Fruit fly (Drosophila melanogaster) whole organism, prepupa: ENCODE data around the gene Pex12.

Experiments
- Blimp-1 ChIP-seq: fragments of 200-800 bp; sonication (Bioruptor generic); optimal IDR thresholded peaks from 3 replicates; lab custom pipeline; 2017; ENCODE audit warnings: missing biosample characterization, missing genetic modification characterization, mild to moderate bottlenecking, moderate library complexity, missing genetic modification reagents
- CG10631 ChIP-seq: fragments of 200-800 bp; sonication (Bioruptor generic); optimal IDR thresholded peaks from 2 replicates; lab custom pipeline; 2016; ENCODE audit warnings: missing biosample characterization, missing genetic modification characterization
- CG11294 ChIP-seq: fragments of 200-800 bp; sonication (Bioruptor generic); IDR thresholded peaks from 2 replicates; pipeline ENCODE4 v1.3.6; 2022; ENCODE audit warnings: missing biosample characterization, missing genetic modification characterization
- CG11762 ChIP-seq: fragments of 200-800 bp; sonication (Bioruptor generic); optimal IDR thresholded peaks from 3 replicates; lab custom pipeline; 2016; ENCODE audit warnings: missing biosample characterization, missing genetic modification characterization; ENCODE audit not compliant: insufficient read depth
- CG11902 ChIP-seq: fragments of 200-800 bp; sonication (Bioruptor generic); optimal IDR thresholded peaks from 3 replicates; lab custom pipeline; 2016; ENCODE audit warnings: missing biosample characterization, missing genetic modification characterization
- CG15336 ChIP-seq: fragments of 200-800 bp; sonication (Bioruptor generic); IDR thresholded peaks from 2 replicates; pipeline ENCODE4 v1.3.6; 2022; ENCODE audit warnings: missing biosample characterization, missing genetic modification characterization
- CG1621 ChIP-seq: fragments of 200-800 bp; sonication (Bioruptor generic); optimal IDR thresholded peaks from 3 replicates; lab custom pipeline; 2018; ENCODE audit warnings: missing biosample characterization, mild to moderate bottlenecking, missing genetic modification characterization
- CG16779 ChIP-seq: fragments of 200-800 bp; sonication (Bioruptor generic); optimal IDR thresholded peaks from 3 replicates; lab custom pipeline; 2017; ENCODE audit warnings: missing biosample characterization, mild to moderate bottlenecking, missing genetic modification characterization
- CG3032 ChIP-seq: fragments of 200-800 bp; optimal IDR thresholded peaks from 2 replicates; lab custom pipeline; 2019; ENCODE audit warnings: missing biosample characterization, mild to moderate bottlenecking, missing genetic modification characterization, moderate library complexity
- CG31627 ChIP-seq: fragments of 200-800 bp; sonication (Bioruptor generic); optimal IDR thresholded peaks from 3 replicates; lab custom pipeline; 2016; ENCODE audit warnings: missing biosample characterization, missing genetic modification characterization
- CG3919 ChIP-seq: fragments of 200-800 bp; sonication (Bioruptor generic); optimal IDR thresholded peaks from 3 replicates; lab custom pipeline; 2016; ENCODE audit warnings: missing biosample characterization, missing genetic modification characterization
- CG6163 ChIP-seq: fragments of 200-800 bp; sonication (Bioruptor generic); IDR thresholded peaks from 3 replicates; pipeline ENCODE4 v1.3.6; 2022; ENCODE audit warnings: missing biosample characterization, missing genetic modification characterization
- CG6276 ChIP-seq: fragments of 200-800 bp; sonication (Bioruptor generic); optimal IDR thresholded peaks from 2 replicates; lab custom pipeline; 2017; ENCODE audit warnings: missing biosample characterization, mild to moderate bottlenecking, missing genetic modification characterization
- CG6792 ChIP-seq: fragments of 200-800 bp; sonication (Bioruptor generic); optimal IDR thresholded peaks from 3 replicates; lab custom pipeline; 2016; ENCODE audit warnings: missing biosample characterization, missing genetic modification characterization
- CG6854 ChIP-seq: fragments of 200-800 bp; sonication (Bioruptor generic); optimal IDR thresholded peaks from 2 replicates; lab custom pipeline; 2017; ENCODE audit warnings: missing biosample characterization, mild to moderate bottlenecking, missing genetic modification characterization
- CG7368 ChIP-seq: fragments of 200-800 bp; sonication (Bioruptor generic); optimal IDR thresholded peaks from 3 replicates; lab custom pipeline; 2016; ENCODE audit warnings: missing biosample characterization, missing genetic modification characterization
- CG8319 ChIP-seq: fragments of 200-800 bp; sonication (Bioruptor generic); optimal IDR thresholded peaks from 3 replicates; lab custom pipeline; 2016; ENCODE audit warnings: missing biosample characterization, missing genetic modification characterization
- CG8632 ChIP-seq: fragments of 200-800 bp; sonication (Bioruptor generic); optimal IDR thresholded peaks from 3 replicates; lab custom pipeline; 2016; ENCODE audit warnings: missing biosample characterization, missing genetic modification characterization
- Ets96B ChIP-seq: fragments of 200-800 bp; optimal IDR thresholded peaks from 2 replicates; lab custom pipeline; 2019; ENCODE audit warnings: missing biosample characterization, mild to moderate bottlenecking, missing genetic modification characterization, moderate library complexity
- Hr38 ChIP-seq: sonication (Bioruptor generic); optimal IDR thresholded peaks from 2 replicates; lab custom pipeline; 2016; ENCODE audit warnings: missing biosample characterization, missing genetic modification characterization
- Hr4 ChIP-seq: fragments of 200-800 bp; sonication (Bioruptor generic); optimal IDR thresholded peaks from 3 replicates; lab custom pipeline; 2016; ENCODE audit warnings: missing biosample characterization, missing genetic modification characterization
- Lpt ChIP-seq: fragments of 200-800 bp; sonication (Bioruptor generic); optimal IDR thresholded peaks from 3 replicates; lab custom pipeline; 2016; ENCODE audit warnings: missing biosample characterization, missing genetic modification characterization
- Met ChIP-seq: fragments of 200-800 bp; sonication (Bioruptor generic); optimal IDR thresholded peaks from 3 replicates; lab custom pipeline; 2016; ENCODE audit warnings: missing biosample characterization, missing genetic modification characterization
- Smox ChIP-seq: fragments of 200-800 bp; sonication (Bioruptor generic); optimal IDR thresholded peaks from 3 replicates; lab custom pipeline; 2016; ENCODE audit warnings: missing biosample characterization, missing genetic modification characterization
- acj6 ChIP-seq: fragments of 200-800 bp; sonication (Bioruptor generic); optimal IDR thresholded peaks from 3 replicates; lab custom pipeline; 2016; ENCODE audit warnings: missing biosample characterization, missing genetic modification characterization
- cyc ChIP-seq: fragments of 200-800 bp; sonication (Bioruptor generic); optimal IDR thresholded peaks from 3 replicates; lab custom pipeline; 2016; ENCODE audit warnings: missing biosample characterization, missing genetic modification characterization
- eg ChIP-seq: fragments of 200-800 bp; sonication (Bioruptor generic); IDR thresholded peaks from 3 replicates; pipeline ENCODE4 v1.3.6; 2022; ENCODE audit warnings: missing biosample characterization, missing genetic modification characterization
- esn ChIP-seq: fragments of 200-800 bp; sonication (Bioruptor generic); optimal IDR thresholded peaks from 2 replicates; lab custom pipeline; 2016; ENCODE audit warnings: missing biosample characterization, mild to moderate bottlenecking, missing genetic modification characterization, moderate library complexity
- fkh ChIP-seq: fragments of 200-800 bp; sonication (Bioruptor generic); optimal IDR thresholded peaks from 3 replicates; lab custom pipeline; 2017; ENCODE audit warnings: missing biosample characterization, mild to moderate bottlenecking, missing genetic modification characterization, moderate library complexity
- salr ChIP-seq, 2 experiments: fragments of 200-800 bp; sonication (Bioruptor generic); optimal IDR thresholded peaks; 3 replicates each; lab custom pipeline; 2016 to 2018; ENCODE audit warnings: missing biosample characterization in 2 of 2, missing genetic modification characterization in 2 of 2, mild to moderate bottlenecking in 1 of 2
- spab ChIP-seq: fragments of 200-800 bp; sonication (Bioruptor generic); optimal IDR thresholded peaks from 2 replicates; lab custom pipeline; 2017; ENCODE audit warnings: missing biosample characterization, mild to moderate bottlenecking, missing genetic modification characterization, missing genetic modification reagents
- svp ChIP-seq: fragments of 200-800 bp; sonication (Bioruptor generic); peaks from one replicate; lab custom pipeline; 2016; ENCODE audit warnings: missing biosample characterization, missing genetic modification characterization
- vri ChIP-seq: fragments of 200-800 bp; sonication (Bioruptor generic); optimal IDR thresholded peaks from 3 replicates; lab custom pipeline; 2016; ENCODE audit warnings: missing biosample characterization, mild to moderate bottlenecking, missing genetic modification characterization

Gene Pex12

DNA sequence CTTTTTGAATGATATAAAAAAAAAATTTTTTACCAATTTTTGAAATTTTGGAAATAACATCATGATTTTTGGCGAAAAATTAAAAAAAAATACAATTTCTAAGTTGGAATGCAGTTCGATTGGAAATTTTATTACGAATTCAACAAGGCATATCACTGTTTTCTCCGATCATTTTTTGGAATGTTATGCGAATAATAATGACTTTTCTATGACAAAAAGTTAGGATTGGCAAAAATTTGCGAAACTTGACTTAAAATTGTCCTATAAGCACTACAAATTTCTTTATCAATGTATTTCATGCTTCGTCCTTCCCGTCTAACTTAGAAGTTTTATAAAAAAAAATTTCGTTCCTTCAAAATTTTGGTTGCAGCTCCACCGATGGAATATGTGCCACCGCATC is 31.8 kb upstream of the Pex12 start, which contains the start of gene CG3544:
CG3544 (plus strand) TSS at position 301 of the 400 bp plus-strand sequence.
- no peak for TF ChIP-seq eg (GFP tag; lab: Robert Waterston, UW)
- TF ChIP-seq Hr4 (GFP tag; lab: Kevin White, UChicago) = no peak
- TF ChIP-seq Hr38 (GFP tag; lab: Kevin White, UChicago) = no peak
- TF ChIP-seq esn (GFP tag; lab: Kevin White, UChicago) = no peak
- TF ChIP-seq Smox = no peak
- no peak for TF ChIP-seq CG16779
- no peak for TF ChIP-seq Lpt (GFP tag; lab: Kevin White, UChicago)
- no peak for TF ChIP-seq Met (GFP tag; lab: Kevin White, UChicago)
- TF ChIP-seq CG31627 (GFP tag; lab: Kevin White, UChicago) = no peak

dm6 chr2L:789966-790365 is 25.8 kb upstream of the Pex12 start:
- no peak for TF ChIP-seq CG6854 (GFP tag; lab: Kevin White, UChicago)
- peak; percentile 39 for TF ChIP-seq svp (GFP tag; lab: Kevin White, UChicago)
- peak; percentile 53 for TF ChIP-seq fkh (GFP tag; lab: Kevin White, UChicago)
- TF ChIP-seq, all 60 proteins: peak for 2

DNA sequence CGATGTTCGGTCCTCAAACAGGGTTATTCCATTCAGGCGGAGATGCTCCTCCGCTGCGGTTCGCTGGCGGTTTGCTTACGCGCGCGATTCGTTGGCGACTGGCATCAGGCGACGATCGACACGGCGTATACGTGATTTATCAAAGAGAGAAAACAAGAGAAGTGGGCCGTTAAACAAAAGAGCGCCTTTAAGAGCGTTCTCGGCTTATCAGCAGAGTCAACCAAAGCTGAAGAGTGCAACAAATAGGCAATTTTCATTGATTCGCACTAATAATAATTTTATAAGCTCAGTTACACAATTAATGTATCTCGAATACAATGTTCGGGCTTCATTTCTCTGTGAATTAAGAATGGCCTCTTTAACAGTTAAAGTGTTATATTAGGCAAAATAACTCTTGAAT is 25.1 kb upstream of the Pex12 start, which contains the start of gene Pkg21D:
Pkg21D (minus strand) TSS at position 101 of the 400 bp plus-strand sequence.
- no peak for TF ChIP-seq CG6854 (GFP tag; lab: Kevin White, UChicago)
- no peak for TF ChIP-seq CG16779
- no peak for TF ChIP-seq Lpt (GFP tag; lab: Kevin White, UChicago)
- TF ChIP-seq CG3919 = no peak
- TF ChIP-seq Blimp-1 (GFP tag; lab: Kevin White, UChicago) = no peak
- no peak for TF ChIP-seq CG31627 (GFP tag; lab: Kevin White, UChicago)
- no peak for TF ChIP-seq salr (GFP tag; optimal IDR thresholded peaks at IDR 0.05; lab: Kevin White, UChicago)
- no peak for TF ChIP-seq Ets96B (tag; lab: Kevin White, UChicago)
- TF ChIP-seq CG15336 (GFP tag; lab: Robert Waterston, UW) = no peak
- TF ChIP-seq esn (GFP tag; lab: Kevin White, UChicago) = no peak
- no peak for TF ChIP-seq CG7368
- no peak for TF ChIP-seq CG3032 (tag; lab: Kevin White, UChicago)
- TF ChIP-seq CG11294 (GFP tag; lab: Robert Waterston, UW) = no peak

DNA sequence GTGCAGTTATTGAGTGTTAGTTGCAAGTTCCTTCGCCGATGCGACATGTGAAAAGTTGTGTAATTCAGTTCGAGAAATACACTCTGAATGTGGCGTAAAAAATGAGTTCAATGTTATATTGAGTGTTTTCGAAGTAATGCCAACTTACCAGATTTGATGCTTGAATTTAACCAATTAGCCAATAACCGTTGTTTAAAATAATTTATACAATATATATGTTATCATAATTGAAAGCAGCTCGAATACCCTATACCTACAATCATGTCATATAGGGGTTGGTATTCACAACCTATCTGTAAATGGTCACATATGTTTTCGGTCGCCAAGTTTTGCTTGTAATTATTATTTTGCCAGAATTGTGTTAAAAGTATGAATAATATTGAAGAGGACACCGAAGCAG is 5.5 kb upstream of the Pex12 start, which contains the start of gene Nnf1b:
Nnf1b (plus strand) TSS at position 301 of the 400 bp plus-strand sequence.
- TF ChIP-seq spab (GFP tag; lab: Kevin White, UChicago) (no peak), CG6792 (GFP tag; lab: Kevin White, UChicago) (no peak), CG8632 (GFP tag; lab: Kevin White, UChicago) (no peak), CG1621 (tag; lab: Kevin White, UChicago) (no peak), CG11902 (no peak), cyc (GFP tag; lab: Kevin White, UChicago) (no peak)

dm6 chr2L:811405-811804 is 4.4 kb upstream of the Pex12 start, which contains the start of gene Dbp21E2:
TSS of gene Dbp21E2 (plus strand) at chr2L:811584.
- TF ChIP-seq Hr4 (GFP tag; lab: Kevin White, UChicago) (no peak), CG8319 (GFP tag; lab: Kevin White, UChicago) (no peak), CG3032 (tag; lab: Kevin White, UChicago) (no peak), Blimp-1 (GFP tag; lab: Kevin White, UChicago) (no peak), vri (GFP tag; lab: Kevin White, UChicago) (no peak), eg (GFP tag; lab: Robert Waterston, UW) (no peak), esn (GFP tag; lab: Kevin White, UChicago) (no peak), CG6792 (GFP tag; lab: Kevin White, UChicago) (no peak), CG10631 (GFP tag; lab: Kevin White, UChicago) (no peak), acj6 (GFP tag; lab: Kevin White, UChicago) (no peak), CG11762 (GFP tag; lab: Kevin White, UChicago) (no peak), CG6276 (GFP tag; lab: Kevin White, UChicago) (no peak), CG6163 (GFP tag; lab: Robert Waterston, UW) (no peak)
